Fruit fly (Drosophila melanogaster) ovary, adult (tissue): Measurements from ENCODE around the gene CkIIalpha-i1.

Source experiments
- CG17801 ChIP-seq: fragments of 200-800 bp; optimal IDR thresholded peaks from 2 replicates; lab custom pipeline; 2019; ENCODE audit warnings: missing biosample characterization, mild to moderate bottlenecking, missing genetic modification characterization, moderate library complexity; ENCODE audit not compliant: partially characterized antibody

Gene CkIIalpha-i1

DNA sequence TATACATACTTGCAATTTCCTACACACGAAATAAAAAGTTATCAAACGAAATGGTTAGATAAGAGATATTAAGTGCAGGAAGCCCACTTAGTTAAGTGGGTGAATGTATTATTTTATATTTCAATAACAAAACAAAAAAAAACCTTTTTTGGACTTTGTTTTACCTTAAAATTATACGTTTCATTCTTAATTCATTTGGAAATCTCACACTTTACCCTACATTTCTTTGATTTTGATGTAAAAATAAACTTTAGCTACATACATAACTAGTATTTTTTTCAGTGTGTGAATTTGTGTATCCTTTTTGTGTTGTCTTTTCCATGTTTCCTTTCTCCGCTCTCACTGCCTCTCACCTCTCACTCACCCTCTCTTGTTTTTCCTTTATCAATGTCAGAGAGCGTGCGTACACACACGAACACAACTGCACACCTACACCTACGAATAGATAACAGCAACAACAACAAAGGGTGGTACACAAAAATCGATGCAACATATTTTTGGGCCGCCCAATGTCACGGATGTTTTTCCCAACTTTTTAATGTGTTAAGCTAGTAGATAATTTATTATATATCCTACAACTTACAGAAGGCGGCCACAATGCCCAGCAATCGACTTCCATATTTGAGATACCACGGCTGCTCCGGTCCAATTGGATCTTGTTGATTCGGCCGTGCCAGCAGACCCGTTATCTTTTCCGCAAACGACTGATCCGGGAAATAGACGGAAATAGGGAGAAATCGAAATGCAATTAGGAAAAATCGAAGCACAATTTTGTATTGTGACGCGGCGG, 1.2 kb upstream of the CkIIalpha-i1 start:
- TF ChIP-seq CG17801: peak; percentile 1

DNA sequence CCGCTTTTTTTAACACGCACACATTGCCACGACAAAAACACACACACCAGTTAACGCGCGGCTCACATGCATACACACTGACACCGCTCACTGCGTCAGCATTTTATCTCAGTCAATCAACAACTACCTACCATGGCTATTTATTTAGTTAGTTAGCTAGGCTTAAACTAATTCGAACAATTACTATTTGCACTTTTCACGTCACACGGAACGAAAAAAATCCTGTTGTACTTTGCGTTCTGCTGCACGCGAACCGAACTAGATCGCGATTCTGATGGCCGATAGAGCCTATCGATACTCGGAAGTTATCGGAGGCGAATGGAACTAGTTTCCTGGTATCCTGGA, 664 bp upstream of the CkIIalpha-i1 start, which contains the start of gene fwe:
fwe (minus strand) TSS at position 268 of the 345 bp plus-strand sequence.
- no peak for TF ChIP-seq CG17801

DNA sequence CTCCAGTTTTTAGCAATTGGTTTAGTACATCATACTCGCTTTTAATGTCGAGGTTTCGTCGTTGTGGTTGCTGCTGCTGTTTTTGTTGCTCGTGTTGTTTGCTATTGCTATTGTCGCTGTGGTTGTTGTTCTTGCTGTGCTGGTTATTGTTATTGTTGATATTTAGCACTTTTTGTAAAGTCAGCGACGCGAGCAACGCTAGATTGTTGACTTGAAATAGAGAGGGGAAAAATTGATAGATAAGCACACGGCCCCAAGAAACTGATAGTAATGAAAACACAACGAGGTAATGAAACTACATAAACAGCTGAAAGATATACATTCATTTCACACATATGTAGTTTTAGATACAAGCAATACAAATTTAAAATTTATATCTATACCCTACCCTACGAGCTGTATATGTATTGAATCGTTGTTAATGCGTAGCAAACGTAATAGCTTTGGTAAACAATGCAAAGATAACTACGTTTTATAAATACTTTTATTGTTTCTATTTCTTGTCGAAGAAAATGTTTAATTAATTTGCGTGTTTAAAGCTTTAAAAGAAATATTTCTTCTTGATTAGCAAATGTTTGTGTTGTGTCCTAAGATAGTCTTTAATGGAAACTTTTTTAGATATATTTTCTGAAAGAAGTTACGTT, 7.1 kb downstream of the CkIIalpha-i1 start:
- TF ChIP-seq CG17801: no peak

DNA sequence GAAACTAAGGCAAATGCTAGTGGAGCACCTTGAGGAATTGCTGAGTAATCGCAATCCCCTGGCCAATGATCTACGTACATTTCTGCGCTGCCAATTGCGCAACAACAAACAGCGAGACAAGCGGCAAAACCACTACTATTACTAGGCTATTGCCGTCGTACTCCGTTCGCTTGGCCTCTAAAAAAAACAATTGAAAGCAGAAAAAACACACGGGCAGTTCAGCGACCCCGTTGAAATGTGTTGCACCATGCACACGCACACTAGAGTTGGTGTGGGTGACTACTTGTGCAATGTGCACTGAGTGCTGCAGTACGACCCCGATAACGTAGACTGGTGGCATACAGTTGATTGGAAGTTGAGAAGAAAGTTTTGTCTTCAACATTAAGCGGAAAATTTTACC, 7.8 kb downstream of the CkIIalpha-i1 start:
- TF ChIP-seq CG17801: no peak

DNA sequence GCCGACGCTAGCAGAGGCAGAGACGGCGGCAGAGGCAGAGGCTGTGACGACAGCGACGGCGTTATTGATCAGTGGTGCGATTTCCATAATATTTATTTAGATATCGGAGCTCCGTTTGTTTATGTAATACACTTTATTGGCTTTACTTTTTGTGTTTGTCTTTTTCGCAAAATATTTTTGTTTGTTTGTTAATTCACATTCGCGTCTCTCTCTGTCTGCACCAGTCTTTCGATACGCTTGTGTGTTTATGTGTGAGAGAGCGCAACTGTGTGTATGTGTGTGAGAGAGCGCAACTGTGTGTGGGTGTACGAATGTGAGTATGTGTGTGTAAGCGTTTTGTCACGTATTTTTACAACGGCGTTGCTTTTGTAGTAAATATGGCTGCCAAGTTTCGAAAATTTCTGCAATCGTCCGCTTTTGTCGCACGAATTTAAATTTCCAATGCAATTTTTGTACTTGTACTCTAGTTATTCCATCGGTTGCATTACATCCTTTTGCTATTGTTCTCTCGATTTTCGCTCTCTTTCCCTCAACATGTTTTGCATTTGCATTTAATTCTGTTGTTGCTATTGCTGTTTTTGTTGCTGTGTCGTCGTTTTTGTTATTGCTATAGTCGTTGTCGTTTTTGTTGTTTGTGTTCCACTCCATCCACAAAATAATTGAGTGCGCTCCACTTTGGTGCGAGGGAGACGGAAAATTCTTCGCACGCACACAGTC, 8.9 kb downstream of the CkIIalpha-i1 start:
- peak; percentile 22 for TF ChIP-seq CG17801

DNA sequence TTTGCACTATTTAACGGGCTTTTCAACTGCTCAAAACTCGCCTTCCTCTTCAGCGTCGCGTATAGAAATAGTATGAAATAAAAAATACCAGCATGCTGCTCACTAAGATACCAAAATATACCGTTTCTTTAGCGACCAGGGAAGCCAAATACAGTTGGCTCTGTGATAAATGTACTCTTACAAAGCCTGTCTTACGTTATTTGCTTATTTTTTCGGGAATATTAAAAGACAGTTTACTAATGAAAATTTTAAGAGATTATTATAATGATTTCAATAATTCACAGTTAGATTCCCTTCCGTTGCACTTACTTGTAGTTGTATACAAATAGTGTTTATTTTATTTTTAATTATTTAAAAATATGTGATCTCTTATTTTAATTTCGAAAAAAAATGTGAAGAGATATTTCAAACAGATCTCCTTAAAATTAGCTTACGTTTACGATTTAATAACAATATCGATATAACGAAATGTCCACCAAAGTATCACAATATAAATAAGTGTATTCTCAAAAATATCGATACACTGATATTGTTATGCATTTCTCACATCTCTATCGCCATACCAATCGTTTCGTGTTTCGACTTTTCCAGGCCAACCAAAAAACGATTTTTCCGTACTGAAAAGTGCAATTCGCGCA, 9.7 kb downstream of the CkIIalpha-i1 start, which contains the start of the genes DCP2 and dbo:
DCP2 (minus strand) TSS at position 77 of the 638 bp plus-strand sequence.
dbo (plus strand) TSS at position 542 of the 638 bp plus-strand sequence.
- TF ChIP-seq CG17801: no peak

DNA sequence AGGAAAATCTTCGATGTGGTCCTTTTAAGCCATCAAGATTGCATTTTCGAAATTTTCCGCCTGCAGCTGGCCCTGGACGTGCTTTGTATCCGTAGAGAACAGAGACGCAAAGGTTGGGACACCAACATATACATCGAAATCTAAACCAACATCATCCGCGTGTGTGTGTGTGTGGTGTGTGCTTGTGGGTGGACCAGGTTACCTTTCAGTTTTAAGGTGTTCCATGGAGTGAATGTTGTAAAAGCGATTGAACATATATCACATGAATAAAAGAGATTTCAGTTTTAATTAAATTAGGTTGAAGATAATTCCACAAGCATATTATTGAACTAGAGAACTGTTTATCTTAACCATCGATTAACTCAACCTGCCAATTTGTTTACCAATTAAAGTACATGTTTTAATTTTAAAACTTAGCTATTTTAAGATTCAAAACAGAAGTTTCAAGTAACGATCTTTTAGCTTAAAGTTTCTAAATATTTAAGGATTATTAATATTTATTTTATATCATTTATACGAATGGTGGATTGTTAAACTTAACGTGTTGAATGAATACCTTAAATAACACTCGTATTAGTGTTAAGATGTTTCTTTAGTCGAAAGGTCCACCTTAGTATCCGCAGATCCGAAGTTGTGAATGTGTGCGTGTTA, 10.3 kb downstream of the CkIIalpha-i1 start:
- peak; percentile 86 for TF ChIP-seq CG17801

DNA sequence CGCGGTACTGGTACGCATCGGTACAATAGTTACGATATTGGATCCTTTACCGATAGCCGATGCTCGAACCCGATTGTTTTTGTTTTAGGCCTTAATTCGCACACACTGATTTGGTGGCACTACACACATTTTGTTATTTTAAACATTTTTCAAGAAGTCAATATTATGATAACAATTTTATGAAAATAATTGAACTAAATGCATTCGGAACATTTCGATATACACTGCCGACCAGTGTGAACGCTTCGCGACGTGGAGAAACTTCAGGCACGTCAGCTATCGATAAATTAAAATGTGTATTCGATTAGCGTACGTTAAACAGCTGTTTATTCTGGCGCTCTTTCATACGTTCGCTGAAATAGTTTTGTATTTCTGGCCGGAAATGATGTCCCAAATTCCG, 15.4 kb downstream of the CkIIalpha-i1 start, which contains the start of gene CG12713:
CG12713 (plus strand) TSS at position 319 of the 400 bp plus-strand sequence.
- TF ChIP-seq CG17801: no peak

DNA sequence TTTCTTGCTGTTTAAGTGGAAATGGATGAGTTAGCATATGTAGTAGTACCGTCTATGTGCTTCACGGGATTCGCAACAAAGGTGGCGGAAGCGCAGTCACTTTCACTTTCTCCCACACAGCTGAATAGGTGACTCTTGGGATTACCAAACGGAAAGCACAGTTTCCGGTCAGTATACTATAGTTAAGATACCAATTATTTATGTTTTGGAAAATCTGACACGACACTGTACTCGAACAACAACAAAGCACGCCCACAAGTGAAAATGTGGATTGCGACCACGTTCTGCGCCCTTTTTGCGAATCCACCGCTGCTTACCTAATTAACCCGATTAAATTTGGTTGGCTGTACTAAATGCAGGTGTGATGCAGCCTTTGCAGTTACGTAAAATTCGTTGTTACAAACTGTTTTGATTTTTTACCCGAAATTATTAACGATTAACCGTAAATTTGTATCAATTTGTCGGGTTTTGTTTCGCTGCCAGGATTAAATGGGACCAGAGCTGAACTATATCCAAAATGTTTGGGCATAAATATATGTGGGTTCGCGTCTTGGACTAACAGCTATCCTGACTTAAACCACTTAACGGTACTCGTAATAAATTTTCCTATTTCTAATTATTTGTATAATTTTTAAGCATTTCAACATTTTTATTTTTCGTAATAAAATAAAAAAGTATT, 18.2 kb downstream of the CkIIalpha-i1 start, which contains the start of gene CG18081:
CG18081 (minus strand) TSS at position 512 of the 679 bp plus-strand sequence.
- TF ChIP-seq CG17801: no peak

DNA sequence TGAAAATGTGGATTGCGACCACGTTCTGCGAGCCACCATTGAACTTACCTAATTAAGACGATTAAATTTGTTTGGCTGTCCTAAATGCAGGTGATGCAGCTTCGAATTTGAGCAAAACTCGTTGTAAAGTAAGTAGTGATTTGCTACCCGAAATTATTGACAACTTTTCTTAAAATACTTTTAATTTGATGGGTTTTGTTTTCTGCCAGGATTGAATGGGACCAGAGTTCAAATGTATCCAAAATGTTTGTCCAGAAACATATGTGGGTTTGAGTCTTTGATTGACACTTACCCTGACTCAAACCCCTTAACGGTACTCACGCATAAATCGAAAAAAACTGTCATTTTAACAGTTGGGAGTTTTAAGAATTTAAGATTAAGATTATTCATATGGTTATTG, 20.4 kb downstream of the CkIIalpha-i1 start, which contains the start of gene CG15715:
CG15715 (minus strand) TSS at position 274 of the 400 bp plus-strand sequence.
- peak; percentile 12 for TF ChIP-seq CG17801

DNA sequence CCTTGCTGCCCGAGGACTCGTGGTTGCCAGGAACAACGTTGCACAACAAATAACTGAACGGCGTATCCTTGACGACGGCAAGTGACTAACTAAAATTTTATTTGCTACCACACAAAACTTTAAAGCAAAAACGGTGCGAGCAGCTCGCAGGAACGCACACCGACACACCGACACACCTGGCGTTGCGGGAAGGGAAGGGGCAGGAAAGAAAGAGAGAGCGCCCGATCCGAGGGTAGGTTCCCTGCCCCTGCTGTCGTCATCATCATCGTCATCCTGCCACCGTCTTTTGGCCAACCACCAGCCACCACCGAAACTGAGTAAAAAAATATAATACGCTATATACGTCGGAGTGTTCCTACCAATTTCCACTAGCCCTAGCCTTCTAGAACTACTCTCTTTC, 27.2 kb downstream of the CkIIalpha-i1 start, which contains the start of gene meru:
meru (minus strand) TSS at position 101 of the 400 bp plus-strand sequence.
- TF ChIP-seq CG17801: no peak

DNA sequence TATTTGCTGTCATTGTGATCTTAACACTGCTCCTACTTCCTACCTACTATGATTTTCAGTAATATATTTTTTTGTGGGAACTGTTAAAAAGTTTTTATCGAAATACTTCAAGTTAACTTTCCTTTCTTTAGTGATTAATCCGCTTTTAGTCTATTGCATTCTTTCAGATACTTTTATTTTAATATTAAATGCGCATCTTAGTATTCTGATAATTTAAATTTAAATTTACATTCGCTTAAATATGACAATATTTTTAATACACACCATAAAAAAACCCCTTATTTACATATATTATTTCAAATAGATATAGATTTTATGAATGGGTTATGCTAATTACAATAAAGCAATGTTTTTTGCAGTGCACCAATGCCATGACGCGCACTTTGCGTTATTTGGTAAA, 27.8 kb downstream of the CkIIalpha-i1 start:
- TF ChIP-seq CG17801: no peak

DNA sequence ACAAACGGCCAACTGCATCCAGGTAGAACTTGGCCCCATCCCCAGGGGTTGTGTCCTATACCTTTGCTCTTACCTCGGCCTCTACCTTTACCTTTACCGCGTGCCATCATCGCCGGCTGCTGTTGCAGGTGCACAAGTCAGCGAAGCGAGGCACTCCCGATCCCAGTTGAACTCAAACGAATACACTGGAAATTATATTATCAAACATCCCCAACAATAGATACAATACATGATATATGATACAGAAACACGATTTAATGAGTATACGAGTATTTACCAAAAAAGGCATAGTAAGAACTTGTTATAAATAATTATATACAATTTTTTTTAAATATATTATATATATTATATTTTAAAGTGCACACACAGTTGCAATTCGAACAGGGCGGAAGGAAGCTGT, 30.4 kb downstream of the CkIIalpha-i1 start:
- no peak for TF ChIP-seq CG17801

DNA sequence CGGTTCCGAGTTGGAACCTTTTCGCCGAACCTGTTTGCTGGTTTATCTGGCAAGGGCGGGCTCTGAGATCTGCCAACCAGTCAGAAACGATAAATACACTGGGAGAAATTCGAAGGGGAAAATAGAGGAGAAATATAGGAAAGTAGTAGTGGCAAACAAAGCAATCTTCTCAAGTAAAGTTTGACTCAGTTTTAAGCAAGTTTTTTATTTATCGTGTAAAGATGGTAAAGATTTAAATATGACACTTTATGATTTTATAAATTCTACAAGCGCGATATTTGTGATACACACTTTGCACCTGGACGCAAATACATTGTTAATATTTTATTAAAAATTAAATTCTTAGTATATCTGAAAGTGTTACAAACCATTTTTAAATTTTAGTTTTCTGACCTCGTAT, 30.9 kb downstream of the CkIIalpha-i1 start:
- TF ChIP-seq CG17801: no peak

DNA sequence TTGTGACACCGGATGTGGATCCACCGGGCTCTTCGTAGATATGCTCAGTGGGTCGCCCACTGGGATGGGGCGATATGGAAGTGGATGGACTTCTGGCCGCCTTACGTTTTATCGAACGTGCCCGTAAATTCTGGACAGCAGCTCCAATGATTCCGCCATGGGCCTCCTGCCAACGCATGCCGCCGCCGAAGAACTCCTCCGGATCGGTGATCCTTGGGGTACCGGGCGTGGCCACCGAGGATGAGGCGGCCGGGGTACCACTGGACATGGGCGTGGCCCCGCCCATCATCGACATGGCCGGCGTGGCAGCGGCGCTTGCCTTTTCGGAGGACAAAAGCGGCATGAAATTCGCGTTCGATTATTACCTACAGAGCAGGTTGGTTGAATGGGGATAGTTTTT, 39.3 kb downstream of the CkIIalpha-i1 start:
- TF ChIP-seq CG17801: no peak
